Worm (Caenorhabditis elegans): Measurements from ENCODE around the gene pgam-5.
A peak's percentile ranks its signal among the peaks of the same experiment; 100 is the strongest.

pgam-5 gene

ce11 chrII:7630052-7630451 lies 31.5 kb upstream of the pgam-5 start:
- TF ChIP-seq ztf-11 (tag; optimal IDR thresholded peaks at IDR 0.05) (no peak), ces-1 (GFP tag; optimal IDR thresholded peaks at IDR 0.05) (no peak), hlh-1 (tag; optimal IDR thresholded peaks at IDR 0.05) (no peak), lsy-2 (tag; optimal IDR thresholded peaks at IDR 0.05) (no peak), ceh-43 (GFP tag; optimal IDR thresholded peaks at IDR 0.05) (no peak), sptf-1 (tag; optimal IDR thresholded peaks at IDR 0.05) (no peak), lin-32 (GFP tag; optimal IDR thresholded peaks at IDR 0.05) (no peak), cnd-1 (tag; optimal IDR thresholded peaks at IDR 0.05) (no peak), bed-3 (GFP tag; optimal IDR thresholded peaks at IDR 0.05) (no peak), ceh-39 (tag; optimal IDR thresholded peaks at IDR 0.05) (no peak), sem-2 (GFP tag; optimal IDR thresholded peaks at IDR 0.05) (no peak), nhr-2 (tag; optimal IDR thresholded peaks at IDR 0.05) (no peak), elt-3 (tag; optimal IDR thresholded peaks at IDR 0.05) (no peak), nhr-28 (tag; optimal IDR thresholded peaks at IDR 0.05) (no peak), unc-39 (tag; optimal IDR thresholded peaks at IDR 0.05) (no peak), unc-62 (GFP tag; optimal IDR thresholded peaks at IDR 0.05) (no peak), pha-4 (tag; optimal IDR thresholded peaks at IDR 0.05) (no peak)

DNA sequence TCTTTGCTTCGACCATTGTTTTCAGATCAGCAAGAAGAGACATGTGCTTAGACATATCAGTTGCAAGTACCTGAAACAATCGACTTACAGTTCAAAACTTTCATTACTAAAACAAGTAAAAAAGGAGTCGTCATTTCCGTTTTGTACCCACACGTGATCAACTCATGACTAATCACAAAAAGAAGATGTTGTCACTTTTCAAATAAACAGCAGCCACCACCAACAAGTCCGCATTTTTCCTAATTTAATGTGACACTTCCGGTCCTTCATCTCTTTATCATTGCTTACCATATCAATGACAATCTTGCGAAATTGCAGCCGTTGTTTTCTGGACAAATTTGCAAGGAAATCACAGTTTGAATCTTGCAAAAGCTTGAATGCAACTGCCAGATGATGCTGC lies 30.1 kb upstream of the pgam-5 start:
- TF ChIP-seq snpc-4 (tag; optimal IDR thresholded peaks at IDR 0.05) (no peak), sptf-1 (tag; optimal IDR thresholded peaks at IDR 0.05) (no peak), mls-2 (tag; optimal IDR thresholded peaks at IDR 0.05) (no peak), hlh-1 (tag; optimal IDR thresholded peaks at IDR 0.05) (no peak), bed-3 (GFP tag; optimal IDR thresholded peaks at IDR 0.05) (no peak), unc-39 (tag; optimal IDR thresholded peaks at IDR 0.05) (no peak), mab-5 (tag; optimal IDR thresholded peaks at IDR 0.05) (no peak), cnd-1 (tag; optimal IDR thresholded peaks at IDR 0.05) (no peak), nhr-28 (tag; optimal IDR thresholded peaks at IDR 0.05) (no peak), ceh-83 (GFP tag; optimal IDR thresholded peaks at IDR 0.05) (no peak), ceh-43 (GFP tag; optimal IDR thresholded peaks at IDR 0.05) (no peak), ztf-11 (tag; optimal IDR thresholded peaks at IDR 0.05) (no peak)

DNA sequence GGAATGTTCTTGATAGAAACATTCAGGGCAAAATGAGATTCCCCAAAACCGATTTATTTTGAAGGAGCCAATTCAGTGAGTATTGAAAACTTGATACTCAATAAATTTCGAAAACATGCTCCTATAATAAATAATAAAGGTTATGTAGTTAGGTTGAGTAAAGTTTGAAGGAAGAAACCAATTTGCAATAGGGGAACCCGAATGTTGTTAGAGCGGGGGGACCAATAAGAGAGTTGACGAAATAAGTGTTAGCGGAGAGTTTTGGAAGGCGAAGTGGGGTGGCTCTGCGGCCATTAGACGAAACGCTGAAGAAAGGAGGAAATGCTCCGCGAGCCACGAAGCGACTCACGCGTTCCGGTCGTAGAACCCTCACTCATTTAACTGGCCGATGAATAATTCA lies 26.4 kb upstream of the pgam-5 start:
- TF ChIP-seq ces-1 (GFP tag; optimal IDR thresholded peaks at IDR 0.05) = peak; percentile 89
- TF ChIP-seq ceh-39 (tag; optimal IDR thresholded peaks at IDR 0.05) = no peak

- TF ChIP-seq pha-4 (tag; optimal IDR thresholded peaks at IDR 0.05) (no peak), ceh-39 (tag; optimal IDR thresholded peaks at IDR 0.05) (no peak), ham-2 (GFP tag; optimal IDR thresholded peaks at IDR 0.05) (peak; percentile 33), flh-1 (GFP tag; optimal IDR thresholded peaks at IDR 0.05) (no peak), hlh-1 (tag; optimal IDR thresholded peaks at IDR 0.05) (peak; percentile 9), mls-2 (tag; optimal IDR thresholded peaks at IDR 0.05) (peak; percentile 2), mep-1 (tag; optimal IDR thresholded peaks at IDR 0.05) (no peak), lin-32 (GFP tag; optimal IDR thresholded peaks at IDR 0.05) (peak; percentile 39), lin-13 (tag; optimal IDR thresholded peaks at IDR 0.05) (no peak)
Measured at ce11 chrII:7624272-7624671, 25.7 kb upstream of the pgam-5 start.

DNA sequence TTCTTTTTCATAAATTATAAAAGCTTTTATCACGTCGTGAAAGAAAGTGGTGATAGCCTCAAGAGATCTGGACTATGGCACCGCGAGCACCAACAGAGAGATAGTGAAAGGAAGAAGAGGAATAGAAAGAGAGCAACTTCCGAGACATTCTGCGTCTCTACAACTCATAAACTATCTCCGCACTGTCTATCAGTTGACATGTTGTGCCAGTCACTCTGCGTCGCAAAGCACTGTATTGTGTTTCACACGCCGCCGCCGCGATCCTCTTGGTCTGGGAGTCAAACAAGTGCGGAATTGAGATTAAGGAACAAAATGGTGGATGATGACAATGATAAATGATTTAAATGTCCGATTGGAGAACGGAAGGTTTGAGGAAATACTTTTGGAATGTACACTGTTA lies 24.9 kb upstream of the pgam-5 start:
- TF ChIP-seq lin-13 (tag; optimal IDR thresholded peaks at IDR 0.05) (no peak), hlh-1 (tag; optimal IDR thresholded peaks at IDR 0.05) (no peak), pha-4 (tag; optimal IDR thresholded peaks at IDR 0.05) (peak; percentile 72), unc-62 (GFP tag; optimal IDR thresholded peaks at IDR 0.05) (peak; percentile 24), mep-1 (tag; optimal IDR thresholded peaks at IDR 0.05) (no peak), zip-8 (tag; optimal IDR thresholded peaks at IDR 0.05) (no peak)

- TF ChIP-seq M03D4.4 (tag; optimal IDR thresholded peaks at IDR 0.05) (no peak), blmp-1 (tag; optimal IDR thresholded peaks at IDR 0.05) (peak; percentile 81), unc-120 (tag; optimal IDR thresholded peaks at IDR 0.05; ENCODE audit: poor library complexity, severe bottlenecking) (no peak), lin-13 (tag; optimal IDR thresholded peaks at IDR 0.05) (no peak), flh-1 (GFP tag; optimal IDR thresholded peaks at IDR 0.05) (no peak), zip-8 (tag; optimal IDR thresholded peaks at IDR 0.05) (no peak), snpc-4 (tag; optimal IDR thresholded peaks at IDR 0.05) (no peak)
Measured at ce11 chrII:7621513-7621912, 23.0 kb upstream of the pgam-5 start.
